Worm (Caenorhabditis elegans): ENCODE data around the gene fip-1.

ce11 chrIII:8630833-8631232 lies 8.7 kb upstream of the fip-1 start, which contains the start of gene dnj-10:
- TF ChIP-seq hmbx-1 (tag; optimal IDR thresholded peaks at IDR 0.05) (no peak), tra-4 (tag; optimal IDR thresholded peaks at IDR 0.05) (no peak), tbx-11 (GFP tag; IDR thresholded peaks at IDR 0.05) (no peak), ceh-36 (tag; optimal IDR thresholded peaks at IDR 0.05) (no peak)

Data from whole organism, early embryonic.